Worm (Caenorhabditis elegans) whole organism, young adult: ENCODE measurements around the gene sri-78.

Experiments
- egl-44 ChIP-seq: fragments of 200-800 bp; sonication (Bioruptor generic); IDR thresholded peaks from 2 replicates; pipeline ENCODE4 v1.3.6; 2022; ENCODE audit warnings: missing genetic modification reagents, missing genetic modification characterization, missing compliant biosample characterization
- ekl-4 ChIP-seq: fragments of 200-800 bp; sonication (Bioruptor generic); IDR thresholded peaks from 2 replicates; pipeline ENCODE4 v1.3.6; 2022; ENCODE audit warnings: missing genetic modification reagents, missing genetic modification characterization, missing compliant biosample characterization

ce11 chrII:3234725-3235124 lies 49.8 kb downstream of the sri-78 start, which contains the start of gene C17F4.8:
- no peak for TF ChIP-seq ekl-4 (GFP tag; lab: Robert Waterston, UW)
- no peak for TF ChIP-seq egl-44 (GFP tag; lab: Robert Waterston, UW)
